Worm (Caenorhabditis elegans): Measurements from ENCODE around the gene Y37D8A.5.

Y37D8A.5 gene

DNA sequence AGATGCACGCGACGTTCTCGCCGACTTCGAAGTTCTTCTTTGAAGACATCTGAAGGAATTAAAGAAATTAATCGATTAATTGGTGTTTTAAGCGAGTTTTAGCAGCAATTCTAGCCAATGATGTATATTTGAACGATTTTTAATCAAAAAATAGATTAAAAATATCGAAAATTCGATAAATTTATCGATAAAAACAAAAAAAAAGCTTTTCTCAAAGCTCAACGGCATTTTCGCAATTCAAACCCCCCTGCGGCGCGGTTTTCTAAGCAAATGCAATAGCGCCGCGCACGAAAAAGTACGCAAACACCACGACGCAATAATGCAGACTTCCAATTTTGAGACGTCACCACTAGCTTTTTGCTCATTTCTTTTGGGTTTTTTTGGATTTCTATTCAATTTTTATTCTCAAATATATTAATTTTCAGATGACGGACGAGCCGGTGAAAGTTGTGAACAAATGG is 19.3 kb upstream of the Y37D8A.5 start, which contains the start of the genes mrg-1 and spcs-2 (continued):
- TF ChIP-seq hrde-1 (tag; optimal IDR thresholded peaks at IDR 0.05; ENCODE audit: borderline replicate concordance) (peak; percentile 15), B0019.2 (GFP tag; conservative IDR thresholded peaks at IDR 0.05) (peak; percentile 62), attf-6 (GFP tag; IDR thresholded peaks at IDR 0.05) (no peak), madf-3 (GFP tag; IDR thresholded peaks at IDR 0.05) (peak; percentile 89), snpc-4 (GFP tag; optimal IDR thresholded peaks at IDR 0.05) (peak; percentile 42), snpc-4 (tag; optimal IDR thresholded peaks at IDR 0.05) (peak in 3 of 4 experiments; percentile 57 to 72 (median 62)), attf-3 (GFP tag; conservative IDR thresholded peaks at IDR 0.05) (peak; percentile 59; the same call in 1 of the 2 replicates), aptf-3 (GFP tag; IDR thresholded peaks at IDR 0.05) (no peak), madf-10 (tag; optimal IDR thresholded peaks at IDR 0.05) (peak; percentile 68), F33H1.4 (GFP tag; IDR thresholded peaks at IDR 0.05) (peak; percentile 71), lir-1 (GFP tag; conservative IDR thresholded peaks at IDR 0.05) (no peak; the same call in 1 of the 2 replicates), F37B4.10 (GFP tag; IDR thresholded peaks at IDR 0.05) (no peak), rec-8 (tag; optimal IDR thresholded peaks at IDR 0.05) (peak in 1 of 2 experiments; percentile 32), B0336.3 (GFP tag; IDR thresholded peaks at IDR 0.05) (peak; percentile 81), lin-54 (GFP tag; optimal IDR thresholded peaks at IDR 0.05) (peak; percentile 95), chd-7 (tag; optimal IDR thresholded peaks at IDR 0.05) (no peak), ceh-27 (GFP tag; optimal IDR thresholded peaks at IDR 0.05) (peak; percentile 71), B0035.1 (tag; optimal IDR thresholded peaks at IDR 0.05) (peak; percentile 1), ztf-3 (GFP tag; optimal IDR thresholded peaks at IDR 0.05) (no peak), mxl-1 (tag; optimal IDR thresholded peaks at IDR 0.05) (no peak), dpl-1 (GFP tag; optimal IDR thresholded peaks at IDR 0.05) (peak; percentile 77), somi-1 (GFP tag; optimal IDR thresholded peaks at IDR 0.05) (no peak), nfya-2 (GFP tag; IDR thresholded peaks at IDR 0.05) (no peak), dpff-1 (tag; optimal IDR thresholded peaks at IDR 0.05) (no peak), ZK185.1 (tag; optimal IDR thresholded peaks at IDR 0.05; ENCODE audit: poor library complexity, severe bottlenecking) (peak; percentile 91), ama-1 (optimal IDR thresholded peaks at IDR 0.05) (no peak), ama-1 (GFP tag; optimal IDR thresholded peaks at IDR 0.05) (peak in 1 of 2 experiments; percentile 55), unc-62 (GFP tag; optimal IDR thresholded peaks at IDR 0.05) (no peak), rcor-1 (GFP tag; IDR thresholded peaks at IDR 0.05) (peak; percentile 82), repo-1 (tag; optimal IDR thresholded peaks at IDR 0.05) (no peak), T26A5.8 (tag; optimal IDR thresholded peaks at IDR 0.05) (no peak)

DNA sequence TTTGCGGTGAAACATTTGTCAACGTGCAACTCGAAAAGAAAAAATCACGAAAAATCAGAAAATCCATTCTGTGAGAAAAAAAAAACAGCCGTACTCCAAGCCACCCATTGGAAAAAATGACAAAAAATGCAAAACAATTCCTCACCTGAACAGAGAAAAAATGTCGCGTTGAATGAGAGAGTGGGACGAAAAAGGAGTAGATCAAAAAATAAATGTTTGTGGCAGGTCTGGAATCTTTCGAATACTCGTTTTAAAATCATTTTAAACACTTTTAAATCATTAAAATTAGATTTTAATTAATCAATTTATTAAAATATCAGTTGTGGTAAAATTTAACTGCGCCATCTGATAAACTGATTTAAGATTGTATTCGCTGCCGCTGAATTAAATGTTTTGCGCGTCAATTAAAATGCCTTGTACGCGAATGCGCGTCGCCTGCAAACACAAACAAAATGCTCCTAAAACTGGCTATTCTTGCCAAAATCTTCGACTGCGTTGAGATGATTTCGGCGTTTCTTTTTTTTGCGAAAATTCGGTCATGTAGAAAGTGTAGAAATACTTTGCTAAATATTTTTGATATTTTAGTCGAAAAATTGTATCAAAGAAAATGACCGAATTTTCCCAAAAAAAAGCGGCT is 14.9 kb upstream of the Y37D8A.5 start, which contains the start of gene Y37D8A.6:
Y37D8A.6 (minus strand) TSS at position 238 of the 637 bp plus-strand sequence.
- TF ChIP-seq D2030.7 (GFP tag; IDR thresholded peaks at IDR 0.05) (0 out of 2 replicates have a peak, but pooled peaks have one; percentile 7), efl-1 (GFP tag; optimal IDR thresholded peaks at IDR 0.05) (peak; percentile 52), him-1 (tag; optimal IDR thresholded peaks at IDR 0.05) (no peak)

DNA sequence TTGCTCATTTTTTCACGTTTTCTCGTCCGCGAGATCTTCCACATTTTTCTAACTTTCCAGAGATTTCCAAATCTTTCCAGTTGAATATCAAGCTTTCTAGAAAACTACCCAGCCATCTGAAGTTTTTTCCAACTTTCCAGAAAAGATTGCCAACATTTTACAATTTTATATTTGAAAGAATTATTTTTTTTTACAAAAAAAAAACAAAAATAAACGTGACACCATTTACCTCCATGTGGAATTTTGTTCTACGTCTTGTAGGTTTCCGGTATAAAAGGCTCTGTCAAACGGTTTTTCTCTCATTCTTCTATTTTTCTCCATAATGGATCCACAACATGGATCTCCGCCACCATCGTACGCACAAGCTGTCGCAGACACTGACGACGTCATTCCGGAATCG is 9.4 kb upstream of the Y37D8A.5 start, which contains the start of gene Y37D8A.8:
Y37D8A.8 (plus strand) TSS at position 301 of the 400 bp plus-strand sequence.
- no peak for TF ChIP-seq snpc-3.4 (tag; optimal IDR thresholded peaks at IDR 0.05)
- TF ChIP-seq xnd-1 (tag; optimal IDR thresholded peaks at IDR 0.05): no peak
- no peak for TF ChIP-seq let-607 (tag; optimal IDR thresholded peaks at IDR 0.05)
- no peak for TF ChIP-seq Y95B8A.8 (GFP tag; IDR thresholded peaks at IDR 0.05)
- no peak for TF ChIP-seq Y56A3A.18 (GFP tag; IDR thresholded peaks at IDR 0.05)
- TF ChIP-seq lsy-27 (tag; optimal IDR thresholded peaks at IDR 0.05; ENCODE audit: borderline replicate concordance, insufficient read depth): no peak
- TF ChIP-seq mes-4 (tag; optimal IDR thresholded peaks at IDR 0.05): no peak
- TF ChIP-seq mcd-1 (GFP tag; IDR thresholded peaks at IDR 0.05): no peak
- no peak for TF ChIP-seq ama-1 (optimal IDR thresholded peaks at IDR 0.05)
- no peak for TF ChIP-seq ama-1 (GFP tag; optimal IDR thresholded peaks at IDR 0.05)
- no peak for TF ChIP-seq cebp-2 (GFP tag; IDR thresholded peaks at IDR 0.05)
- no peak for TF ChIP-seq nhr-90 (tag; optimal IDR thresholded peaks at IDR 0.05)
- no peak for TF ChIP-seq mel-28 (tag; optimal IDR thresholded peaks at IDR 0.05; ENCODE audit: borderline replicate concordance)
- TF ChIP-seq nfya-2 (GFP tag; IDR thresholded peaks at IDR 0.05): no peak
